Worm (Caenorhabditis elegans) whole organism, L4 larva: ENCODE data around the gene M05D6.1.

ENCODE experiments used
- ama-1 ChIP-seq: fragments of 150-350 bp; optimal IDR thresholded peaks from 2 replicates; lab custom pipeline; 2014; ENCODE audit warnings: inconsistent platforms, mixed read lengths
- ceh-82 ChIP-seq: sonication (generic microtip); optimal IDR thresholded peaks from 2 replicates; lab custom pipeline; 2017; ENCODE audit warnings: missing biosample characterization, missing genetic modification characterization
- lin-1 ChIP-seq: fragments of 200-800 bp; sonication (Bioruptor generic); IDR thresholded peaks from 2 replicates; pipeline ENCODE4 v1.3.6; 2022; ENCODE audit warnings: missing genetic modification reagents, missing genetic modification characterization, missing compliant biosample characterization
- lin-15B ChIP-seq: fragments of 150-350 bp; sonication (generic microtip); optimal IDR thresholded peaks from 3 replicates; lab custom pipeline; 2014; ENCODE audit warnings: missing biosample characterization, missing genetic modification characterization
- lsy-2 ChIP-seq, 2 experiments: fragments of 150-350 bp in 1 of 2; sonication (generic microtip) in 1 of 2; optimal IDR thresholded peaks; 2 replicates each; lab custom pipeline; 2014 to 2017; ENCODE audit warnings: missing biosample characterization in 2 of 2, missing genetic modification characterization in 2 of 2
- nhr-41 ChIP-seq: fragments of 200-800 bp; sonication (Bioruptor generic); IDR thresholded peaks from 2 replicates; pipeline ENCODE4 v1.3.6; 2022; ENCODE audit warnings: missing genetic modification reagents, missing genetic modification characterization, missing compliant biosample characterization
- nhr-48 ChIP-seq: sonication (generic microtip); optimal IDR thresholded peaks from 2 replicates; lab custom pipeline; 2016; ENCODE audit warnings: mild to moderate bottlenecking, missing genetic modification characterization, missing compliant biosample characterization
- skn-1 ChIP-seq: fragments of 150-350 bp; optimal IDR thresholded peaks from 2 replicates; lab custom pipeline; 2014; ENCODE audit warnings: missing biosample characterization, missing genetic modification characterization
- spr-3 ChIP-seq: fragments of 200-800 bp; sonication (Bioruptor generic); optimal IDR thresholded peaks from 2 replicates; lab custom pipeline; 2018; ENCODE audit warnings: mild to moderate bottlenecking, missing genetic modification characterization, missing compliant biosample characterization
- zfp-3 ChIP-seq: fragments of 200-800 bp; sonication (Bioruptor generic); conservative IDR thresholded peaks from 2 replicates; pipeline ENCODE4 v1.3.6; 2022; ENCODE audit warnings: missing genetic modification reagents, missing genetic modification characterization, missing compliant biosample characterization

DNA sequence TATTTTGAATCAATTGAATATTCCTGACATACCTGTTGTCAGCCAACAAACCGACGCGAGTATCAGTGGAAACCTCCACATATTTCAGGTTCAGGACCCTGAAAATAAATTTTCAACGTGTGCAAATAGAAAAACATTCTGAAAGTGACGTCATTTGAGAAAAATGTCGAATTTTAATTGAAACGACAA, 46.6 kb downstream of the M05D6.1 start, which contains the start of gene F14E5.2:
- TF ChIP-seq spr-3 (GFP tag; lab: Kevin White, UChicago) (no peak), lsy-2 (tag; optimal IDR thresholded peaks at IDR 0.05; lab: Kevin White, UChicago) (no peak), zfp-3 (GFP tag; lab: Robert Waterston, UW) (no peak), lin-1 (GFP tag; lab: Robert Waterston, UW) (no peak), nhr-41 (GFP tag; lab: Robert Waterston, UW) (no peak), ama-1 (lab: Kevin White, UChicago) (no peak), skn-1 (tag; lab: Kevin White, UChicago) (no peak), ceh-82 (tag; lab: Kevin White, UChicago) (no peak), lin-15B (tag; lab: Kevin White, UChicago) (no peak), nhr-48 (no peak)
